Worm (Caenorhabditis elegans) whole organism, dauer: Measurements from ENCODE around the gene C15H7.4.

ENCODE experiments used
- unc-62 ChIP-seq: sonication (generic microtip); optimal IDR thresholded peaks from 2 replicates; lab custom pipeline; 2017; ENCODE audit warnings: missing biosample characterization, missing genetic modification reagents, missing genetic modification characterization

The C15H7.4 gene

ce11 chrIII:9617599-9618262, 38.0 kb downstream of the C15H7.4 start:
- TF ChIP-seq unc-62 (GFP tag; lab: Kevin White, UChicago) = no peak

DNA sequence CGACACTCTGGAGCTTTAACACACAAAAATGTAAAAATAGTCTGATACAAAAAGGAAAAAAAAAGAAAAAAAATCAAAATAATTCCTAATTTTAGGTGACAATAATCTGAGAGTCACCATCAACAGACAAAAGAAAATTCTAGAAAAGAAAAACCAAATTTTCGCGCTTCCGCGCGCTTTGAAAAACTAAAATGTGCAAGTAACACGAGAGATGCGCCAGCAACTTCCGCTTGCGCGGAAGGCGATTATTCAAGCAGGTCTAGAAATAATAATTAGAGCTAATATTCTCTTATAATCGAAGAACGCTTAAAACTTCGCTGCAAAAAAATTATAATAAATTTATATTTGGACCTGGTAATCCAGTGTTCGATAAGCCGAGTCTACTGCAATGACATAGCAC, 38.8 kb downstream of the C15H7.4 start:
- TF ChIP-seq unc-62 (GFP tag; lab: Kevin White, UChicago) = no peak

- no peak for TF ChIP-seq unc-62 (GFP tag; lab: Kevin White, UChicago)
Observed at ce11 chrIII:9616426-9616825, 39.3 kb downstream of the C15H7.4 start, which contains the start of gene hcp-3. hcp-3 (minus strand) TSS chrIII:9616470.

ce11 chrIII:9615114-9615513, 40.6 kb downstream of the C15H7.4 start:
- TF ChIP-seq unc-62 (GFP tag; lab: Kevin White, UChicago) = no peak

ce11 chrIII:9614211-9614610, 41.5 kb downstream of the C15H7.4 start, which contains the start of the genes pri-1 and F58A4.6:
pri-1 (minus strand) TSS chrIII:9614281.
F58A4.6 (plus strand) TSS chrIII:9614482.
- TF ChIP-seq unc-62 (GFP tag; lab: Kevin White, UChicago) = no peak

- no peak for TF ChIP-seq unc-62 (GFP tag; lab: Kevin White, UChicago)
Observed at ce11 chrIII:9612097-9612496, 43.6 kb downstream of the C15H7.4 start, which contains the start of gene bbs-4. bbs-4 (minus strand) TSS chrIII:9612197.

DNA sequence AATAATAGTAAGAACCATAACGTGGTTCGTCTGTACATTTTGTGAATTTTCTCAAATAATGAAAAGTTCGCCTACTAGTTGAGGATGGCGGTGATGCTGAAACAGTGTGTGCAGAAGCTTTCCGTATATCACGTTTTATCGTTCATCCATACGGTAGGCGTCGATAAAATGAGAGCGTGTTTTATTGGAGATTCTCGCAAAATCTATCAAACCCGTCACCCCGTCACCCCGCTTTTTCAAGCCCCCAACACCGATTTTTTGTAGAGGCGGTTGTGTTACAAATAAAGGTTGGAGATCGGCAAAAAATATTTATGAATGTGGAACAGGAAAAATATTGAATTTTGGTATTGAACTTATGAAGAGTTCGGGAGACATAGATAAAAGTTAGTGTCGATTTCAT, 47.1 kb downstream of the C15H7.4 start, which contains the start of gene clec-161:
Gene clec-161, minus strand, starts transcription at position 101 of the 400 bp plus-strand sequence.
- no peak for TF ChIP-seq unc-62 (GFP tag; lab: Kevin White, UChicago)
